Worm (Caenorhabditis elegans) whole organism, late embryonic: ENCODE data around the gene C35D10.10.

Source experiments
- ref-2 ChIP-seq: sonication (generic microtip); optimal IDR thresholded peaks from 2 replicates; lab custom pipeline; 2016; ENCODE audit warnings: missing genetic modification characterization, missing compliant biosample characterization
- ttx-3 ChIP-seq: sonication (generic microtip); optimal IDR thresholded peaks from 2 replicates; lab custom pipeline; 2016; ENCODE audit warnings: missing genetic modification reagents, missing genetic modification characterization, missing compliant biosample characterization

DNA sequence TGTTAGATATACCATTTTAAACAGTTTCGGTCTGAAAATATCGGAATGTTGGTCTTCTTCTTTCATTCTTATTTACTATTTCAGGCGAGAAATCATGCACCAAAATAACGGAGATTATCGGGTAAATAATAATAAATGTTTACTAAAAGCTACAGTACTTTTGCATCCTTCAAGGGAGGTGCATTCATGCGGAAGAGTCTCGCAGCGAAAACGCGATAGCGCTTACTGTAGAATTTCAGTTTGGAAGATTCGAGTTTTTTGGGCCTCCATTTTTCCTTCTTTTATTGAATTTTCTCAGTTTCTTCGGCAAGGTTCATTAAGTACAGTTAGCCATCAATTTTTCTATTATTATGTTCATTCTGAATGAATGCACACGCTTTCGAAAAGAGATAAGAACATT, 5.5 kb downstream of the C35D10.10 start, which contains the start of gene C35D10.7:
- TF ChIP-seq ttx-3 (tag; lab: Kevin White, UChicago): no peak
- no peak for TF ChIP-seq ref-2
